Worm (Caenorhabditis elegans): ENCODE results near the gene srbc-65.

- no peak for TF ChIP-seq R02D3.7 (tag; optimal IDR thresholded peaks at IDR 0.05)
- no peak for TF ChIP-seq unc-39 (tag; optimal IDR thresholded peaks at IDR 0.05)
Measured at ce11 chrV:16540657-16541056, 10.1 kb upstream of the srbc-65 start.
